Worm (Caenorhabditis elegans): Measurements from ENCODE around the gene srh-104.

The srh-104 gene

ce11 chrV:16244078-16244477, at the start of gene srh-104:
TSS of gene srh-104 (minus strand) at chrV:16244178.
- no peak for TF ChIP-seq lsy-27 (tag; optimal IDR thresholded peaks at IDR 0.05; ENCODE audit: borderline replicate concordance, insufficient read depth)
- TF ChIP-seq ceh-100 (GFP tag; IDR thresholded peaks at IDR 0.05): no peak
- TF ChIP-seq nfya-2 (GFP tag; IDR thresholded peaks at IDR 0.05): no peak
- no peak for TF ChIP-seq C06A6.2 (GFP tag; conservative IDR thresholded peaks at IDR 0.05)
- TF ChIP-seq bed-1 (GFP tag; IDR thresholded peaks at IDR 0.05): no peak
- no peak for TF ChIP-seq T07F8.4 (tag; optimal IDR thresholded peaks at IDR 0.05)
- TF ChIP-seq madf-10 (tag; optimal IDR thresholded peaks at IDR 0.05): no peak
- TF ChIP-seq ztf-25 (GFP tag; IDR thresholded peaks at IDR 0.05): no peak
- no peak for TF ChIP-seq mxl-1 (tag; optimal IDR thresholded peaks at IDR 0.05)
- no peak for TF ChIP-seq F39B2.1 (GFP tag; IDR thresholded peaks at IDR 0.05)
- no peak for TF ChIP-seq tbx-9 (tag; optimal IDR thresholded peaks at IDR 0.05; ENCODE audit: borderline replicate concordance)
- no peak for TF ChIP-seq K12H6.12 (tag; optimal IDR thresholded peaks at IDR 0.05)
- TF ChIP-seq madf-3 (GFP tag; IDR thresholded peaks at IDR 0.05): no peak
- no peak for TF ChIP-seq pha-4 (tag; optimal IDR thresholded peaks at IDR 0.05)

- TF ChIP-seq bed-2 (GFP tag; IDR thresholded peaks at IDR 0.05): no peak
- no peak for TF ChIP-seq D2030.7 (GFP tag; IDR thresholded peaks at IDR 0.05)
- no peak for TF ChIP-seq nhr-120 (GFP tag; IDR thresholded peaks at IDR 0.05)
- peak; percentile 15 for TF ChIP-seq nhr-80 (tag; optimal IDR thresholded peaks at IDR 0.05)
- TF ChIP-seq pbrm-1 (GFP tag; IDR thresholded peaks at IDR 0.05): no peak
- no peak for TF ChIP-seq hlh-12 (tag; optimal IDR thresholded peaks at IDR 0.05)
- TF ChIP-seq pha-4 (tag; optimal IDR thresholded peaks at IDR 0.05): no peak
These were observed 48.4 kb upstream of the srh-104 start, which contains the start of gene oac-5 for ce11 chrV:16292409-16292808. TSS of gene oac-5 (plus strand) at chrV:16292709.

ce11 chrV:16287619-16288018, 43.6 kb upstream of the srh-104 start, which contains the start of gene F28G4.3:
TSS of gene F28G4.3 (minus strand) at chrV:16287719.
- TF ChIP-seq somi-1 (GFP tag; optimal IDR thresholded peaks at IDR 0.05) (no peak), nfyb-1 (GFP tag; IDR thresholded peaks at IDR 0.05) (no peak), hlh-26 (GFP tag; conservative IDR thresholded peaks at IDR 0.05) (no peak), aptf-3 (GFP tag; IDR thresholded peaks at IDR 0.05) (no peak), ceh-100 (GFP tag; IDR thresholded peaks at IDR 0.05) (no peak), tbp1 (GFP tag; optimal IDR thresholded peaks at IDR 0.05) (no peak), nhr-179 (tag; optimal IDR thresholded peaks at IDR 0.05) (no peak), lsl-1 (GFP tag; optimal IDR thresholded peaks at IDR 0.05) (no peak), F23B12.7 (tag; optimal IDR thresholded peaks at IDR 0.05; ENCODE audit: insufficient read depth) (no peak), hlh-12 (tag; optimal IDR thresholded peaks at IDR 0.05) (no peak), hmg-20 (GFP tag; IDR thresholded peaks at IDR 0.05) (no peak), mxl-1 (tag; optimal IDR thresholded peaks at IDR 0.05) (no peak), F33H1.4 (GFP tag; IDR thresholded peaks at IDR 0.05) (no peak)

ce11 chrV:16285794-16286193, 41.8 kb upstream of the srh-104 start, which contains the start of gene F28G4.4:
TSS of gene F28G4.4 (minus strand) at chrV:16285894.
- TF ChIP-seq F33H1.4 (GFP tag; IDR thresholded peaks at IDR 0.05) (no peak), lin-40 (tag; optimal IDR thresholded peaks at IDR 0.05) (no peak), pbrm-1 (GFP tag; IDR thresholded peaks at IDR 0.05) (no peak), egl-44 (GFP tag; IDR thresholded peaks at IDR 0.05) (no peak), dpff-1 (tag; optimal IDR thresholded peaks at IDR 0.05) (no peak), snpc-1.3 (tag; optimal IDR thresholded peaks at IDR 0.05; ENCODE audit: insufficient read depth) (no peak), D2030.7 (GFP tag; IDR thresholded peaks at IDR 0.05) (no peak), attf-5 (GFP tag; optimal IDR thresholded peaks at IDR 0.05) (no peak), hlh-26 (GFP tag; conservative IDR thresholded peaks at IDR 0.05) (no peak), ets-4 (GFP tag; optimal IDR thresholded peaks at IDR 0.05) (no peak), akir-1 (GFP tag; optimal IDR thresholded peaks at IDR 0.05) (no peak), nfyb-1 (GFP tag; IDR thresholded peaks at IDR 0.05) (no peak), let-607 (tag; optimal IDR thresholded peaks at IDR 0.05) (no peak), F39B2.1 (GFP tag; IDR thresholded peaks at IDR 0.05) (no peak), lsy-27 (tag; optimal IDR thresholded peaks at IDR 0.05; ENCODE audit: borderline replicate concordance, insufficient read depth) (no peak), chd-7 (tag; optimal IDR thresholded peaks at IDR 0.05) (no peak), ztf-28 (GFP tag; IDR thresholded peaks at IDR 0.05) (no peak)

Measured in whole organism, young adult.